Fruit fly (Drosophila melanogaster) whole organism, embryonic: ENCODE measurements around the gene Fam92.

ENCODE experiments used
- B-H2 ChIP-seq: fragments of 200-800 bp; sonication (Bioruptor generic); optimal IDR thresholded peaks from 2 replicates; lab custom pipeline; 2018; ENCODE audit warnings: missing biosample characterization, mild to moderate bottlenecking, missing genetic modification characterization
- Bdp1 ChIP-seq: fragments of 200-800 bp; sonication (Bioruptor generic); optimal IDR thresholded peaks from 3 replicates; lab custom pipeline; 2016; ENCODE audit warnings: missing biosample characterization, missing genetic modification characterization
- CG10462 ChIP-seq: fragments of 200-800 bp; sonication (Bioruptor generic); optimal IDR thresholded peaks from 2 replicates; lab custom pipeline; 2016; ENCODE audit warnings: missing biosample characterization, missing genetic modification characterization
- CG11560 ChIP-seq: fragments of 200-800 bp; sonication (Bioruptor generic); IDR thresholded peaks from 3 replicates; pipeline ENCODE4 v1.3.6; 2022; ENCODE audit warnings: missing biosample characterization, missing genetic modification characterization
- CG12104 ChIP-seq: fragments of 200-800 bp; sonication (Bioruptor generic); optimal IDR thresholded peaks from 3 replicates; lab custom pipeline; 2016; ENCODE audit warnings: missing biosample characterization, missing genetic modification characterization
- CG12769 ChIP-seq: fragments of 200-800 bp; sonication (Bioruptor generic); optimal IDR thresholded peaks from 2 replicates; lab custom pipeline; 2019; ENCODE audit warnings: missing biosample characterization, mild to moderate bottlenecking, missing genetic modification characterization, moderate library complexity
- CG12942 ChIP-seq: fragments of 200-800 bp; sonication (Bioruptor generic); optimal IDR thresholded peaks from 3 replicates; lab custom pipeline; 2016; ENCODE audit warnings: missing biosample characterization, missing genetic modification characterization
- CG13424 ChIP-seq: fragments of 200-800 bp; sonication (Bioruptor generic); optimal IDR thresholded peaks from 2 replicates; lab custom pipeline; 2019; ENCODE audit warnings: missing biosample characterization, mild to moderate bottlenecking, missing genetic modification characterization, moderate library complexity
- CG14667 ChIP-seq: fragments of 200-800 bp; sonication (Bioruptor generic); IDR thresholded peaks from 2 replicates; pipeline ENCODE4 v1.3.6; 2022; ENCODE audit warnings: missing biosample characterization, missing genetic modification characterization
- CG1647 ChIP-seq: fragments of 200-800 bp; sonication (Bioruptor generic); optimal IDR thresholded peaks from 3 replicates; lab custom pipeline; 2016; ENCODE audit warnings: missing biosample characterization, missing genetic modification characterization
- CG17385 ChIP-seq: fragments of 200-800 bp; sonication (Bioruptor generic); optimal IDR thresholded peaks from 3 replicates; lab custom pipeline; 2018; ENCODE audit warnings: missing biosample characterization, mild to moderate bottlenecking, missing genetic modification characterization
- CG30020 ChIP-seq: fragments of 200-800 bp; optimal IDR thresholded peaks from 2 replicates; lab custom pipeline; 2019; ENCODE audit warnings: missing biosample characterization, mild to moderate bottlenecking, missing genetic modification characterization, moderate library complexity
- CG3065 ChIP-seq: fragments of 200-800 bp; sonication (Bioruptor generic); optimal IDR thresholded peaks from 2 replicates; lab custom pipeline; 2016; ENCODE audit warnings: missing biosample characterization, missing genetic modification characterization
- CG6689 ChIP-seq: fragments of 200-800 bp; sonication (Bioruptor generic); IDR thresholded peaks from 2 replicates; pipeline ENCODE4 v1.3.6; 2022; ENCODE audit warnings: missing biosample characterization, missing genetic modification characterization
- CG7372 ChIP-seq: fragments of 200-800 bp; sonication (Bioruptor generic); IDR thresholded peaks from 2 replicates; pipeline ENCODE4 v1.3.6; 2022; ENCODE audit warnings: missing biosample characterization, missing genetic modification characterization
- CG7963 ChIP-seq: fragments of 200-800 bp; sonication (Bioruptor generic); IDR thresholded peaks from 3 replicates; pipeline ENCODE4 v1.3.6; 2022; ENCODE audit warnings: missing biosample characterization, missing genetic modification characterization; ENCODE audit not compliant: partially characterized antibody
- CG8359 ChIP-seq: fragments of 200-800 bp; sonication (Bioruptor generic); optimal IDR thresholded peaks from 2 replicates; lab custom pipeline; 2017; ENCODE audit warnings: missing biosample characterization, mild to moderate bottlenecking, missing genetic modification characterization, borderline replicate concordance
- CG9876 ChIP-seq: fragments of 200-800 bp; sonication (Bioruptor generic); optimal IDR thresholded peaks from 2 replicates; lab custom pipeline; 2016; ENCODE audit warnings: missing biosample characterization, missing genetic modification characterization
- CG9932 ChIP-seq: fragments of 200-800 bp; sonication (Bioruptor generic); IDR thresholded peaks from 2 replicates; pipeline ENCODE4 v1.3.6; 2022; ENCODE audit warnings: missing biosample characterization, missing genetic modification characterization
- CTCF ChIP-seq: fragments of 200-800 bp; sonication (Bioruptor generic); optimal IDR thresholded peaks from 2 replicates; lab custom pipeline; 2017; ENCODE audit warnings: missing biosample characterization, mild to moderate bottlenecking, missing genetic modification characterization, moderate library complexity
- D ChIP-seq, 2 experiments: fragments of 200-800 bp in 1 of 2; fragments of >200 bp in 1 of 2; sonication (Bioruptor generic) in 1 of 2; optimal IDR thresholded peaks; 2 replicates in 1 of 2; 3 replicates in 1 of 2; lab custom pipeline; 2017; ENCODE audit warnings: mild to moderate bottlenecking in 1 of 2, missing biosample characterization in 1 of 2, missing genetic modification characterization in 1 of 2, missing genetic modification reagents in 1 of 2
- D19B ChIP-seq: fragments of 200-800 bp; sonication (Bioruptor generic); optimal IDR thresholded peaks from 2 replicates; lab custom pipeline; 2017; ENCODE audit warnings: missing biosample characterization, mild to moderate bottlenecking, missing genetic modification characterization
- Dbx ChIP-seq: fragments of 200-800 bp; sonication (Bioruptor generic); IDR thresholded peaks from 3 replicates; pipeline ENCODE4 v1.3.6; 2022; ENCODE audit warnings: missing biosample characterization, missing genetic modification characterization
- Drgx ChIP-seq: fragments of 200-800 bp; sonication (Bioruptor generic); IDR thresholded peaks from 2 replicates; pipeline ENCODE4 v1.3.6; 2022; ENCODE audit warnings: missing biosample characterization, missing genetic modification characterization
- E2f2 ChIP-seq: fragments of 200-800 bp; sonication (Bioruptor generic); IDR thresholded peaks from 2 replicates; pipeline ENCODE4 v1.3.6; 2022; ENCODE audit warnings: missing biosample characterization, missing genetic modification characterization
- Fer3 ChIP-seq: fragments of 200-800 bp; sonication (Bioruptor generic); optimal IDR thresholded peaks from 2 replicates; lab custom pipeline; 2018; ENCODE audit warnings: missing biosample characterization, mild to moderate bottlenecking, missing genetic modification characterization, moderate library complexity
- HLH54F ChIP-seq: fragments of 200-800 bp; sonication (Bioruptor generic); optimal IDR thresholded peaks from 3 replicates; lab custom pipeline; 2016; ENCODE audit warnings: missing biosample characterization, missing genetic modification characterization
- HLHmδ ChIP-seq: fragments of 200-800 bp; sonication (Bioruptor generic); optimal IDR thresholded peaks from 2 replicates; lab custom pipeline; 2018; ENCODE audit warnings: missing biosample characterization, mild to moderate bottlenecking, missing genetic modification characterization, moderate library complexity
- Mad ChIP-seq: fragments of 200-800 bp; sonication (Bioruptor generic); optimal IDR thresholded peaks from 2 replicates; lab custom pipeline; 2016; ENCODE audit warnings: missing biosample characterization, missing genetic modification characterization
- Neu2 ChIP-seq: fragments of 200-800 bp; sonication (Bioruptor generic); optimal IDR thresholded peaks from 3 replicates; lab custom pipeline; 2016; ENCODE audit warnings: missing biosample characterization, missing genetic modification characterization, borderline replicate concordance
- NfI ChIP-seq: fragments of 200-800 bp; sonication (Bioruptor generic); optimal IDR thresholded peaks from 3 replicates; lab custom pipeline; 2018; ENCODE audit warnings: missing biosample characterization, mild to moderate bottlenecking, missing genetic modification characterization, moderate library complexity
- Ravus ChIP-seq: fragments of 200-800 bp; sonication (Bioruptor generic); IDR thresholded peaks from 2 replicates; pipeline ENCODE4 v1.3.6; 2022; ENCODE audit warnings: missing biosample characterization, missing genetic modification characterization
- Rfx ChIP-seq: fragments of 200-800 bp; sonication (Bioruptor generic); IDR thresholded peaks from 2 replicates; pipeline ENCODE4 v1.3.6; 2022; ENCODE audit warnings: missing biosample characterization, missing genetic modification characterization
- br ChIP-seq: fragments of >200 bp; optimal IDR thresholded peaks from 2 replicates; lab custom pipeline; 2017
- cato ChIP-seq: fragments of 200-800 bp; sonication (Bioruptor generic); optimal IDR thresholded peaks from 2 replicates; lab custom pipeline; 2016; ENCODE audit warnings: missing biosample characterization, missing genetic modification characterization, borderline replicate concordance
- chm ChIP-seq: fragments of 200-800 bp; sonication (Bioruptor generic); IDR thresholded peaks from 2 replicates; pipeline ENCODE4 v1.3.6; 2022; ENCODE audit warnings: missing biosample characterization, missing genetic modification characterization
- dm ChIP-seq: fragments of 200-800 bp; sonication (Bioruptor generic); optimal IDR thresholded peaks from 3 replicates; lab custom pipeline; 2016; ENCODE audit warnings: missing biosample characterization, missing genetic modification characterization
- dysf ChIP-seq: fragments of 200-800 bp; sonication (Bioruptor generic); IDR thresholded peaks from 3 replicates; pipeline ENCODE4 v1.3.6; 2022; ENCODE audit warnings: missing biosample characterization, missing genetic modification characterization
- fd3F ChIP-seq: fragments of 200-800 bp; sonication (Bioruptor generic); optimal IDR thresholded peaks from 2 replicates; lab custom pipeline; 2018; ENCODE audit warnings: missing biosample characterization, mild to moderate bottlenecking, missing genetic modification characterization, moderate library complexity
- gsb-n ChIP-seq: fragments of 200-800 bp; sonication (Bioruptor generic); optimal IDR thresholded peaks from 3 replicates; lab custom pipeline; 2018; ENCODE audit warnings: missing biosample characterization, mild to moderate bottlenecking, missing genetic modification characterization
- h ChIP-seq: fragments of >200 bp; optimal IDR thresholded peaks from 2 replicates; lab custom pipeline; 2017
- her ChIP-seq: fragments of 200-800 bp; sonication (Bioruptor generic); optimal IDR thresholded peaks from 2 replicates; lab custom pipeline; 2016; ENCODE audit warnings: missing biosample characterization, missing genetic modification characterization
- mam ChIP-seq: fragments of 200-800 bp; sonication (Bioruptor generic); optimal IDR thresholded peaks from 3 replicates; lab custom pipeline; 2016; ENCODE audit warnings: missing biosample characterization, missing genetic modification characterization
- mirr ChIP-seq: fragments of 200-800 bp; sonication (Bioruptor generic); optimal IDR thresholded peaks from 3 replicates; lab custom pipeline; 2018; ENCODE audit warnings: missing biosample characterization, mild to moderate bottlenecking, missing genetic modification characterization
- org-1 ChIP-seq: fragments of 200-800 bp; sonication (Bioruptor generic); optimal IDR thresholded peaks from 2 replicates; lab custom pipeline; 2017; ENCODE audit warnings: missing biosample characterization, missing genetic modification characterization
- phol ChIP-seq: fragments of 200-800 bp; sonication (Bioruptor generic); optimal IDR thresholded peaks from 3 replicates; lab custom pipeline; 2018; ENCODE audit warnings: missing biosample characterization, mild to moderate bottlenecking, missing genetic modification characterization, moderate library complexity
- pzg ChIP-seq: fragments of 200-800 bp; sonication (Bioruptor generic); optimal IDR thresholded peaks from 3 replicates; lab custom pipeline; 2018; ENCODE audit warnings: missing biosample characterization, mild to moderate bottlenecking, missing genetic modification characterization, moderate library complexity
- stc ChIP-seq: fragments of 200-800 bp; sonication (Bioruptor generic); IDR thresholded peaks from 2 replicates; pipeline ENCODE4 v1.3.6; 2022; ENCODE audit warnings: missing biosample characterization, missing genetic modification characterization
- tx ChIP-seq: fragments of 200-800 bp; sonication (Bioruptor generic); optimal IDR thresholded peaks from 2 replicates; lab custom pipeline; 2016; ENCODE audit warnings: missing biosample characterization, missing genetic modification characterization
- yki ChIP-seq: fragments of >200 bp; optimal IDR thresholded peaks from 3 replicates; lab custom pipeline; 2018
- zen ChIP-seq: fragments of 200-800 bp; sonication (Bioruptor generic); optimal IDR thresholded peaks from 3 replicates; lab custom pipeline; 2018; ENCODE audit warnings: missing biosample characterization, mild to moderate bottlenecking, missing genetic modification characterization, moderate library complexity
- zf30C ChIP-seq: fragments of 200-800 bp; sonication (Bioruptor generic); optimal IDR thresholded peaks from 3 replicates; lab custom pipeline; 2018; ENCODE audit warnings: missing biosample characterization, mild to moderate bottlenecking, missing genetic modification characterization

The Fam92 gene

dm6 chr2L:12427487-12428101, 2.9 kb downstream of the Fam92 start, which contains the start of the genes CG5446 and Trm1 (continued):
- TF ChIP-seq D (optimal IDR thresholded peaks at IDR 0.05; lab: Kevin White, UChicago) (no peak), D (GFP tag; optimal IDR thresholded peaks at IDR 0.05; lab: Kevin White, UChicago) (peak; percentile 39), tx (GFP tag; lab: Kevin White, UChicago) (no peak), stc (GFP tag; lab: Robert Waterston, UW) (0 out of 2 replicates have a peak, but pooled peaks have one; percentile 38), CG6689 (GFP tag; lab: Robert Waterston, UW) (peak; percentile 73), CG7963 (GFP tag; lab: Robert Waterston, UW) (no peak), gsb-n (tag; lab: Kevin White, UChicago) (peak; percentile 81), CG13424 (tag; lab: Kevin White, UChicago) (peak; percentile 86), Dbx (GFP tag; lab: Robert Waterston, UW) (peak; percentile 46; the same call in 1 of the 3 replicates), CG12769 (tag; lab: Kevin White, UChicago) (no peak), B-H2 (GFP tag; lab: Kevin White, UChicago) (peak; percentile 58), yki (lab: Kevin White, UChicago) (no peak), her (GFP tag; lab: Kevin White, UChicago) (no peak), phol (tag; lab: Kevin White, UChicago) (peak; percentile 80), zen (no peak), br (lab: Kevin White, UChicago) (no peak), CG14667 (GFP tag; lab: Robert Waterston, UW) (no peak), Rfx (GFP tag; lab: Robert Waterston, UW) (peak; percentile 56), Mad (no peak), CTCF (GFP tag; lab: Kevin White, UChicago) (no peak), HLH54F (GFP tag; lab: Kevin White, UChicago) (no peak), cato (GFP tag; lab: Kevin White, UChicago) (peak; percentile 15), CG12104 (GFP tag; lab: Kevin White, UChicago) (peak; percentile 64), Bdp1 (no peak), E2f2 (peak; percentile 20; the same call in 1 of the 2 replicates), CG9932 (peak; percentile 75), CG3065 (GFP tag; lab: Kevin White, UChicago) (no peak), CG8359 (no peak), CG11560 (tag; lab: Robert Waterston, UW) (no peak), h (lab: Kevin White, UChicago) (no peak), HLHmδ (no peak), CG7372 (0 out of 2 replicates have a peak, but pooled peaks have one; percentile 40), mam (peak; percentile 8), CG17385 (GFP tag; lab: Kevin White, UChicago) (peak; percentile 67), CG12942 (GFP tag; lab: Kevin White, UChicago) (no peak), dysf (peak; percentile 60; the same call in 2 of the 3 replicates), CG9876 (GFP tag; lab: Kevin White, UChicago) (no peak), Drgx (GFP tag; lab: Robert Waterston, UW) (peak; percentile 33; the same call in 1 of the 2 replicates), chm (GFP tag; lab: Robert Waterston, UW) (no peak), zf30C (GFP tag; lab: Kevin White, UChicago) (no peak), dm (GFP tag; lab: Kevin White, UChicago) (peak; percentile 34), CG1647 (GFP tag; lab: Kevin White, UChicago) (no peak), D19B (GFP tag; lab: Kevin White, UChicago) (peak; percentile 16), NfI (GFP tag; lab: Kevin White, UChicago) (peak; percentile 64), fd3F (peak; percentile 45), pzg (GFP tag; lab: Kevin White, UChicago) (peak; percentile 16), CG10462 (peak; percentile 14), Neu2 (GFP tag; lab: Kevin White, UChicago) (no peak), CG30020 (peak; percentile 81), org-1 (GFP tag; lab: Kevin White, UChicago) (peak; percentile 34), Fer3 (tag; lab: Kevin White, UChicago) (peak; percentile 60), mirr (GFP tag; lab: Kevin White, UChicago) (no peak), Ravus (GFP tag; lab: Robert Waterston, UW) (no peak)
